Worm (Caenorhabditis elegans) whole organism, L4/young adult: ENCODE data around the gene ZC190.8.
"Not testable (repeated sequence)": the region's sequence is repeated elsewhere in the genome, so short reads cannot be mapped to it uniquely, and the experiment has no call there.

ENCODE experiments used
- W03F9.2 ChIP-seq: fragments of 150-350 bp; optimal IDR thresholded peaks from 2 replicates; lab custom pipeline; 2014; ENCODE audit warnings: missing biosample characterization, missing genetic modification characterization
- dao-5 ChIP-seq: sonication (generic microtip); optimal IDR thresholded peaks from 2 replicates; lab custom pipeline; 2016; ENCODE audit warnings: missing genotype, missing genetic modification characterization, moderate library complexity, missing compliant biosample characterization
- him-1 ChIP-seq: sonication (generic microtip); optimal IDR thresholded peaks from 2 replicates; lab custom pipeline; 2016; ENCODE audit warnings: missing genotype, missing genetic modification reagents, missing genetic modification characterization, missing compliant biosample characterization

ZC190.8 gene

ce11 chrV:8687707-8688106, at the start of gene ZC190.8:
TSS of gene ZC190.8 (minus strand) at chrV:8687807.
- TF ChIP-seq dao-5 (tag; lab: Kevin White, UChicago) = no peak

- TF ChIP-seq W03F9.2 = no peak
- no peak for TF ChIP-seq him-1 (tag; lab: Kevin White, UChicago)
- no peak for TF ChIP-seq dao-5 (tag; lab: Kevin White, UChicago)
Measured at ce11 chrV:8736369-8736768, 48.8 kb upstream of the ZC190.8 start, which contains the start of gene ZC196.3. TSS of gene ZC196.3 (plus strand) at chrV:8736669.

ce11 chrV:8732934-8733333, 45.3 kb upstream of the ZC190.8 start, which contains the start of gene ZC196.4:
TSS of gene ZC196.4 (plus strand) at chrV:8733106.
- TF ChIP-seq dao-5 (tag; lab: Kevin White, UChicago) (no peak), him-1 (tag; lab: Kevin White, UChicago) (no peak), W03F9.2 (no peak)

ce11 chrV:8730991-8731390, 43.4 kb upstream of the ZC190.8 start:
- no peak for TF ChIP-seq dao-5 (tag; lab: Kevin White, UChicago)
- TF ChIP-seq him-1 (tag; lab: Kevin White, UChicago) = no peak
- TF ChIP-seq W03F9.2 = no peak

- no peak for TF ChIP-seq dao-5 (tag; lab: Kevin White, UChicago)
- TF ChIP-seq him-1 (tag; lab: Kevin White, UChicago) = no peak
- TF ChIP-seq W03F9.2 = no peak
Measured at ce11 chrV:8729100-8729499, 41.5 kb upstream of the ZC190.8 start, which contains the start of gene ZC196.5. TSS of gene ZC196.5 (plus strand) at chrV:8729400.

- no peak for TF ChIP-seq dao-5 (tag; lab: Kevin White, UChicago)
- TF ChIP-seq W03F9.2 = no peak
- TF ChIP-seq him-1 (tag; lab: Kevin White, UChicago) = no peak
Measured at ce11 chrV:8727077-8727476, 39.5 kb upstream of the ZC190.8 start, which contains the start of gene ZC196.9. TSS of gene ZC196.9 (minus strand) at chrV:8727177.

- TF ChIP-seq dao-5 (tag; lab: Kevin White, UChicago); him-1 (tag; lab: Kevin White, UChicago); W03F9.2: not testable (repeated sequence)
Measured at ce11 chrV:8726228-8726627, 38.6 kb upstream of the ZC190.8 start, which contains the start of gene droe-8. TSS of gene droe-8 (plus strand) at chrV:8726528.

ce11 chrV:8722160-8722559, 34.6 kb upstream of the ZC190.8 start, which contains the start of gene ZC196.8:
TSS of gene ZC196.8 (minus strand) at chrV:8722260.
- TF ChIP-seq him-1 (tag; lab: Kevin White, UChicago); dao-5 (tag; lab: Kevin White, UChicago); W03F9.2: not testable (repeated sequence)

- TF ChIP-seq dao-5 (tag; lab: Kevin White, UChicago) = no peak
- TF ChIP-seq W03F9.2 = no peak
- no peak for TF ChIP-seq him-1 (tag; lab: Kevin White, UChicago)
Measured at ce11 chrV:8718399-8718798, 30.8 kb upstream of the ZC190.8 start.

ce11 chrV:8716175-8716574, 28.6 kb upstream of the ZC190.8 start, which contains the start of gene glr-5:
TSS of gene glr-5 (plus strand) at chrV:8716495.
- TF ChIP-seq him-1 (tag; lab: Kevin White, UChicago) = no peak
- TF ChIP-seq W03F9.2 = no peak
- TF ChIP-seq dao-5 (tag; lab: Kevin White, UChicago) = no peak

- TF ChIP-seq dao-5 (tag; lab: Kevin White, UChicago) = no peak
- TF ChIP-seq him-1 (tag; lab: Kevin White, UChicago) = no peak
- TF ChIP-seq W03F9.2 = no peak
Measured at ce11 chrV:8711910-8712309, 24.3 kb upstream of the ZC190.8 start, which contains the start of gene ZC178.2. TSS of gene ZC178.2 (minus strand) at chrV:8712010.

ce11 chrV:8696218-8696617, 8.6 kb upstream of the ZC190.8 start, which contains the start of gene ZC190.10:
TSS of gene ZC190.10 (minus strand) at chrV:8696318.
- not testable (repeated sequence) for TF ChIP-seq W03F9.2; him-1 (tag; lab: Kevin White, UChicago); dao-5 (tag; lab: Kevin White, UChicago)

- TF ChIP-seq W03F9.2 = no peak
- TF ChIP-seq him-1 (tag; lab: Kevin White, UChicago) = no peak
Measured at ce11 chrV:8686764-8687163, 843 bp downstream of the ZC190.8 start, which contains the start of gene ZC190.7. TSS of gene ZC190.7 (minus strand) at chrV:8686864.

ce11 chrV:8683787-8684186, 3.8 kb downstream of the ZC190.8 start:
- TF ChIP-seq dao-5 (tag; lab: Kevin White, UChicago) (no peak), him-1 (tag; lab: Kevin White, UChicago) (no peak), W03F9.2 (no peak)

ce11 chrV:8682719-8683118, 4.9 kb downstream of the ZC190.8 start, which contains the start of gene cln-3.3:
TSS of gene cln-3.3 (plus strand) at chrV:8683052.
- TF ChIP-seq him-1 (tag; lab: Kevin White, UChicago) (no peak), W03F9.2 (no peak), dao-5 (tag; lab: Kevin White, UChicago) (no peak)
